Worm (Caenorhabditis elegans) whole organism, mixed stage, embryonic: ENCODE results near the gene tlk-1.
A peak's percentile ranks its signal among the peaks of the same experiment; 100 is the strongest.

ENCODE experiments used
- M03D4.4 ChIP-seq: sonication (generic microtip); optimal IDR thresholded peaks from 2 replicates; lab custom pipeline; 2017; ENCODE audit warnings: mild to moderate bottlenecking, missing genetic modification characterization, missing compliant biosample characterization
- bed-3 ChIP-seq: fragments of 200-800 bp; sonication (Bioruptor generic); optimal IDR thresholded peaks from 3 replicates; lab custom pipeline; 2018; ENCODE audit warnings: mild to moderate bottlenecking, missing genetic modification characterization, moderate library complexity, missing compliant biosample characterization
- ceh-39 ChIP-seq: fragments of 150-350 bp; optimal IDR thresholded peaks from 2 replicates; lab custom pipeline; 2014; ENCODE audit warnings: missing biosample characterization, missing genetic modification characterization
- ceh-43 ChIP-seq: fragments of 200-800 bp; sonication (Bioruptor generic); optimal IDR thresholded peaks from 2 replicates; lab custom pipeline; 2018; ENCODE audit warnings: mild to moderate bottlenecking, missing genetic modification characterization, moderate library complexity, missing compliant biosample characterization
- ceh-83 ChIP-seq: fragments of 200-800 bp; sonication (Bioruptor generic); optimal IDR thresholded peaks from 2 replicates; lab custom pipeline; 2018; ENCODE audit warnings: mild to moderate bottlenecking, missing genetic modification characterization, missing compliant biosample characterization
- ces-1 ChIP-seq: fragments of 150-350 bp; optimal IDR thresholded peaks from 2 replicates; lab custom pipeline; 2014; ENCODE audit warnings: missing biosample characterization, missing genetic modification reagents, missing genetic modification characterization
- cnd-1 ChIP-seq: fragments of 200-800 bp; sonication (Bioruptor generic); optimal IDR thresholded peaks from 2 replicates; lab custom pipeline; 2018; ENCODE audit warnings: mild to moderate bottlenecking, missing genetic modification characterization, missing compliant biosample characterization
- drap-1 ChIP-seq: fragments of 200-800 bp; sonication (Bioruptor generic); optimal IDR thresholded peaks from 3 replicates; lab custom pipeline; 2018; ENCODE audit warnings: mild to moderate bottlenecking, missing genetic modification characterization, missing compliant biosample characterization
- elt-1 ChIP-seq: sonication (generic microtip); optimal IDR thresholded peaks from 2 replicates; lab custom pipeline; 2017; ENCODE audit warnings: missing genetic modification characterization, mild to moderate bottlenecking, missing compliant biosample characterization, antibody characterized with exemption, moderate library complexity, borderline replicate concordance; ENCODE audit not compliant: insufficient read depth
- elt-3 ChIP-seq: fragments of 150-350 bp; optimal IDR thresholded peaks from 2 replicates; lab custom pipeline; 2014; ENCODE audit warnings: missing biosample characterization, missing genetic modification characterization
- flh-1 ChIP-seq: fragments of 200-800 bp; sonication (Bioruptor generic); optimal IDR thresholded peaks from 2 replicates; lab custom pipeline; 2018; ENCODE audit warnings: mild to moderate bottlenecking, missing genetic modification characterization, moderate library complexity, missing compliant biosample characterization
- ham-2 ChIP-seq: fragments of 200-800 bp; sonication (Bioruptor generic); optimal IDR thresholded peaks from 2 replicates; lab custom pipeline; 2018; ENCODE audit warnings: mild to moderate bottlenecking, missing genetic modification characterization, missing compliant biosample characterization
- hlh-1 ChIP-seq: fragments of 150-350 bp; optimal IDR thresholded peaks from 2 replicates; lab custom pipeline; 2014; ENCODE audit warnings: missing biosample characterization, missing genetic modification reagents, missing genetic modification characterization
- lin-13 ChIP-seq: fragments of 150-350 bp; optimal IDR thresholded peaks from 2 replicates; lab custom pipeline; 2014; ENCODE audit warnings: missing biosample characterization, missing genetic modification characterization
- lin-32 ChIP-seq: fragments of 200-800 bp; sonication (Bioruptor generic); optimal IDR thresholded peaks from 2 replicates; lab custom pipeline; 2018; ENCODE audit warnings: mild to moderate bottlenecking, missing genetic modification characterization, missing compliant biosample characterization
- lsy-2 ChIP-seq: fragments of 150-350 bp; optimal IDR thresholded peaks from 2 replicates; lab custom pipeline; 2014; ENCODE audit warnings: missing biosample characterization, missing genetic modification characterization
- mab-5 ChIP-seq: fragments of 150-350 bp; optimal IDR thresholded peaks from 2 replicates; lab custom pipeline; 2014; ENCODE audit warnings: missing biosample characterization, missing genetic modification characterization
- mep-1 ChIP-seq: fragments of 150-350 bp; optimal IDR thresholded peaks from 2 replicates; lab custom pipeline; 2017; ENCODE audit warnings: missing biosample characterization, missing genetic modification reagents, missing genetic modification characterization, inconsistent platforms
- mls-2 ChIP-seq: sonication (generic microtip); optimal IDR thresholded peaks from 2 replicates; lab custom pipeline; 2016; ENCODE audit warnings: mild to moderate bottlenecking, missing genetic modification characterization, moderate library complexity, missing compliant biosample characterization
- nhr-2 ChIP-seq: fragments of 150-350 bp; optimal IDR thresholded peaks from 2 replicates; lab custom pipeline; 2014; ENCODE audit warnings: missing biosample characterization, missing genetic modification characterization
- nhr-237 ChIP-seq: fragments of 150-350 bp; optimal IDR thresholded peaks from 2 replicates; lab custom pipeline; 2014; ENCODE audit warnings: missing biosample characterization, missing genetic modification characterization
- nhr-28 ChIP-seq: fragments of 150-350 bp; optimal IDR thresholded peaks from 2 replicates; lab custom pipeline; 2014; ENCODE audit warnings: missing biosample characterization, missing genetic modification characterization
- nhr-76 ChIP-seq: sonication (generic microtip); optimal IDR thresholded peaks from 2 replicates; lab custom pipeline; 2017; ENCODE audit warnings: missing biosample characterization, missing genetic modification characterization
- pha-4 ChIP-seq: fragments of 150-350 bp; optimal IDR thresholded peaks from 2 replicates; lab custom pipeline; 2018; ENCODE audit warnings: missing biosample characterization, missing genetic modification reagents, missing genetic modification characterization
- sem-2 ChIP-seq: fragments of 200-800 bp; sonication (Bioruptor generic); optimal IDR thresholded peaks from 2 replicates; lab custom pipeline; 2018; ENCODE audit warnings: mild to moderate bottlenecking, missing genetic modification characterization, missing compliant biosample characterization
- snpc-4 ChIP-seq: fragments of 150-350 bp; optimal IDR thresholded peaks from 2 replicates; lab custom pipeline; 2014; ENCODE audit warnings: missing biosample characterization, missing genetic modification characterization
- unc-120 ChIP-seq: sonication (generic microtip); optimal IDR thresholded peaks from 2 replicates; lab custom pipeline; 2017; ENCODE audit warnings: missing genetic modification characterization, missing compliant biosample characterization; ENCODE audit not compliant: poor library complexity, severe bottlenecking
- unc-39 ChIP-seq: fragments of 150-350 bp; optimal IDR thresholded peaks from 2 replicates; lab custom pipeline; 2014; ENCODE audit warnings: missing biosample characterization, missing genetic modification characterization
- unc-62 ChIP-seq: fragments of 150-350 bp; optimal IDR thresholded peaks from 2 replicates; lab custom pipeline; 2014; ENCODE audit warnings: missing biosample characterization, missing genetic modification reagents, missing genetic modification characterization
- zip-8 ChIP-seq: fragments of 150-350 bp; optimal IDR thresholded peaks from 2 replicates; lab custom pipeline; 2014; ENCODE audit warnings: missing biosample characterization, missing genetic modification characterization
- ztf-11 ChIP-seq: fragments of 150-350 bp; optimal IDR thresholded peaks from 2 replicates; lab custom pipeline; 2014; ENCODE audit warnings: missing biosample characterization, missing genetic modification characterization

Gene tlk-1

ce11 chrIII:9662266-9662959, 37.3 kb upstream of the tlk-1 start:
- TF ChIP-seq sem-2 (GFP tag; lab: Kevin White, UChicago) (no peak), elt-3 (tag; lab: Kevin White, UChicago) (no peak), unc-120 (peak; percentile 35), unc-62 (no peak), cnd-1 (no peak), hlh-1 (tag; lab: Kevin White, UChicago) (peak; percentile 42), zip-8 (tag; lab: Kevin White, UChicago) (no peak)
- TF ChIP-seq, all 35 proteins: peak for 2

- TF ChIP-seq ces-1 (GFP tag; lab: Kevin White, UChicago) (no peak), lin-32 (GFP tag; lab: Kevin White, UChicago) (no peak), lin-13 (no peak)
Measured at ce11 chrIII:9663943-9664342, 35.7 kb upstream of the tlk-1 start.

ce11 chrIII:9664484-9665221, 35.0 kb upstream of the tlk-1 start:
- TF ChIP-seq elt-3 (tag; lab: Kevin White, UChicago) (no peak), lin-13 (no peak), ces-1 (GFP tag; lab: Kevin White, UChicago) (peak; percentile 30), snpc-4 (tag; lab: Kevin White, UChicago) (no peak), pha-4 (peak; percentile 51), lin-32 (GFP tag; lab: Kevin White, UChicago) (no peak), nhr-2 (no peak)

ce11 chrIII:9665490-9666179, 34.0 kb upstream of the tlk-1 start:
- no peak for TF ChIP-seq nhr-237 (tag; lab: Kevin White, UChicago)
- TF ChIP-seq unc-120, result peak; percentile 19
- TF ChIP-seq ham-2, result no peak
- TF ChIP-seq nhr-28 (tag; lab: Kevin White, UChicago), result no peak
- TF ChIP-seq unc-62, result peak; percentile 18
- TF ChIP-seq pha-4, result no peak
- no peak for TF ChIP-seq zip-8 (tag; lab: Kevin White, UChicago)
- TF ChIP-seq ceh-83 (GFP tag; lab: Kevin White, UChicago), result no peak
- TF ChIP-seq elt-3 (tag; lab: Kevin White, UChicago), result no peak
- TF ChIP-seq elt-1 (tag; lab: Kevin White, UChicago), result no peak
- TF ChIP-seq mab-5, result no peak

ce11 chrIII:9666239-9666638, 33.4 kb upstream of the tlk-1 start:
- no peak for TF ChIP-seq pha-4
- TF ChIP-seq cnd-1, result no peak
- TF ChIP-seq nhr-2, result no peak
- no peak for TF ChIP-seq mab-5
- no peak for TF ChIP-seq drap-1
- TF ChIP-seq, all 35 proteins: peak for 0

ce11 chrIII:9666668-9667067, 33.0 kb upstream of the tlk-1 start:
- no peak for TF ChIP-seq lin-13
- no peak for TF ChIP-seq ztf-11 (tag; lab: Kevin White, UChicago)
- peak; percentile 66 for TF ChIP-seq unc-62
- peak; percentile 18 for TF ChIP-seq mep-1
- no peak for TF ChIP-seq unc-39 (tag; lab: Kevin White, UChicago)
- peak; percentile 14 for TF ChIP-seq unc-120
- TF ChIP-seq nhr-76 (tag; lab: Kevin White, UChicago), result no peak
- TF ChIP-seq nhr-2, result no peak
- TF ChIP-seq mab-5, result no peak

- TF ChIP-seq unc-39 (tag; lab: Kevin White, UChicago) (no peak), bed-3 (GFP tag; lab: Kevin White, UChicago) (no peak), nhr-28 (tag; lab: Kevin White, UChicago) (no peak), mls-2 (peak; percentile 54), sem-2 (GFP tag; lab: Kevin White, UChicago) (no peak), ceh-39 (tag; lab: Kevin White, UChicago) (no peak), nhr-2 (no peak), ztf-11 (tag; lab: Kevin White, UChicago) (no peak), unc-62 (peak; percentile 20), snpc-4 (tag; lab: Kevin White, UChicago) (no peak), ces-1 (GFP tag; lab: Kevin White, UChicago) (peak; percentile 19), hlh-1 (tag; lab: Kevin White, UChicago) (no peak), mep-1 (no peak), ceh-43 (GFP tag; lab: Kevin White, UChicago) (no peak), ham-2 (peak; percentile 98), lsy-2 (tag; lab: Kevin White, UChicago) (peak; percentile 38), zip-8 (tag; lab: Kevin White, UChicago) (no peak), ceh-83 (GFP tag; lab: Kevin White, UChicago) (no peak), nhr-237 (tag; lab: Kevin White, UChicago) (peak; percentile 20), lin-32 (GFP tag; lab: Kevin White, UChicago) (no peak), M03D4.4 (tag; lab: Kevin White, UChicago) (peak; percentile 50), unc-120 (peak; percentile 84), flh-1 (GFP tag; lab: Kevin White, UChicago) (no peak)
Measured at ce11 chrIII:9667591-9668265, 31.9 kb upstream of the tlk-1 start, which contains the start of gene C07A9.9. TSS of gene C07A9.9 (minus strand) at chrIII:9667641.
